Fruit fly (Drosophila melanogaster): ENCODE measurements around the gene Cdc6.
A peak's percentile ranks its signal among the peaks of the same experiment; 100 is the strongest.

Gene Cdc6

dm6 chr3L:8619588-8619987, 14.3 kb downstream of the Cdc6 start, which contains the start of gene S-Lap2:
Gene S-Lap2 (plus strand): TSS chr3L:8619888.
- TF ChIP-seq toe (GFP tag; optimal IDR thresholded peaks at IDR 0.05): no peak
- no peak for TF ChIP-seq Mnt (GFP tag; optimal IDR thresholded peaks at IDR 0.05)
- TF ChIP-seq CG1620 (GFP tag; optimal IDR thresholded peaks at IDR 0.05): no peak
- TF ChIP-seq CG7045 (GFP tag; optimal IDR thresholded peaks at IDR 0.05): no peak
- TF ChIP-seq kay (GFP tag; ENCODE audit: borderline replicate concordance): no peak
- no peak for TF ChIP-seq cic (GFP tag; optimal IDR thresholded peaks at IDR 0.05)
- TF ChIP-seq CG12768 (GFP tag; optimal IDR thresholded peaks at IDR 0.05): no peak
- TF ChIP-seq Crg-1 (GFP tag; optimal IDR thresholded peaks at IDR 0.05): no peak
- TF ChIP-seq CG7101 (tag; optimal IDR thresholded peaks at IDR 0.05): no peak
- no peak for TF ChIP-seq bab1 (GFP tag; optimal IDR thresholded peaks at IDR 0.05)
- TF ChIP-seq Clk (GFP tag; optimal IDR thresholded peaks at IDR 0.05): no peak
- TF ChIP-seq CG33017 (tag; optimal IDR thresholded peaks at IDR 0.05): no peak
- no peak for TF ChIP-seq ovo (GFP tag; optimal IDR thresholded peaks at IDR 0.05)
- no peak for TF ChIP-seq cnc (optimal IDR thresholded peaks at IDR 0.05)
- no peak for TF ChIP-seq CG5204 (GFP tag; optimal IDR thresholded peaks at IDR 0.05)
- TF ChIP-seq tj (GFP tag; optimal IDR thresholded peaks at IDR 0.05): no peak
- no peak for TF ChIP-seq Hr96 (GFP tag; optimal IDR thresholded peaks at IDR 0.05)
- no peak for TF ChIP-seq CG11617 (GFP tag; optimal IDR thresholded peaks at IDR 0.05)
- no peak for TF ChIP-seq CG14711 (tag; optimal IDR thresholded peaks at IDR 0.05)

dm6 chr3L:8616935-8617334, 16.9 kb downstream of the Cdc6 start, which contains the start of gene S-Lap1:
Gene S-Lap1 (plus strand): TSS chr3L:8617235.
- TF ChIP-seq CG33017 (tag; optimal IDR thresholded peaks at IDR 0.05) (no peak), Hr96 (GFP tag; optimal IDR thresholded peaks at IDR 0.05) (no peak), cnc (optimal IDR thresholded peaks at IDR 0.05) (no peak), CG5204 (GFP tag; optimal IDR thresholded peaks at IDR 0.05) (no peak), CG7101 (tag; optimal IDR thresholded peaks at IDR 0.05) (no peak), Clk (GFP tag; optimal IDR thresholded peaks at IDR 0.05) (no peak)

dm6 chr3L:8607449-8607848, 26.4 kb downstream of the Cdc6 start:
- TF ChIP-seq CG33017 (tag; optimal IDR thresholded peaks at IDR 0.05) (no peak), toe (GFP tag; optimal IDR thresholded peaks at IDR 0.05) (peak; percentile 2), CG5204 (GFP tag; optimal IDR thresholded peaks at IDR 0.05) (peak; percentile 17), CG7045 (GFP tag; optimal IDR thresholded peaks at IDR 0.05) (peak; percentile 29)

- TF ChIP-seq CG11617 (GFP tag; optimal IDR thresholded peaks at IDR 0.05) (no peak), CG14711 (tag; optimal IDR thresholded peaks at IDR 0.05) (peak; percentile 81), CG5204 (GFP tag; optimal IDR thresholded peaks at IDR 0.05) (peak; percentile 45), bab1 (GFP tag; optimal IDR thresholded peaks at IDR 0.05) (no peak), CG33017 (tag; optimal IDR thresholded peaks at IDR 0.05) (peak; percentile 9), cic (GFP tag; optimal IDR thresholded peaks at IDR 0.05) (no peak), pad (GFP tag; optimal IDR thresholded peaks at IDR 0.05) (no peak), ovo (GFP tag; optimal IDR thresholded peaks at IDR 0.05) (no peak), CG12768 (GFP tag; optimal IDR thresholded peaks at IDR 0.05) (no peak), toe (GFP tag; optimal IDR thresholded peaks at IDR 0.05) (peak; percentile 12), CG1620 (GFP tag; optimal IDR thresholded peaks at IDR 0.05) (no peak), kay (GFP tag; ENCODE audit: borderline replicate concordance) (no peak), Crg-1 (GFP tag; optimal IDR thresholded peaks at IDR 0.05) (no peak), Hr96 (GFP tag; optimal IDR thresholded peaks at IDR 0.05) (peak; percentile 7), CG7101 (tag; optimal IDR thresholded peaks at IDR 0.05) (peak; percentile 5), CG7045 (GFP tag; optimal IDR thresholded peaks at IDR 0.05) (peak; percentile 49), Clk (GFP tag; optimal IDR thresholded peaks at IDR 0.05) (no peak), tj (GFP tag; optimal IDR thresholded peaks at IDR 0.05) (no peak), Mnt (GFP tag; optimal IDR thresholded peaks at IDR 0.05) (peak; percentile 31), cnc (optimal IDR thresholded peaks at IDR 0.05) (no peak)
Observed at dm6 chr3L:8603880-8604692, 29.8 kb downstream of the Cdc6 start, which contains the start of the genes CG5989 and CG6282. Gene CG5989 (minus strand): TSS chr3L:8604149. Gene CG6282 (plus strand): TSS chr3L:8604657.

- TF ChIP-seq CG11617 (GFP tag; optimal IDR thresholded peaks at IDR 0.05) (peak; percentile 96), CG7101 (tag; optimal IDR thresholded peaks at IDR 0.05) (peak; percentile 98), CG33017 (tag; optimal IDR thresholded peaks at IDR 0.05) (peak; percentile 91), bab1 (GFP tag; optimal IDR thresholded peaks at IDR 0.05) (peak; percentile 93), CG1620 (GFP tag; optimal IDR thresholded peaks at IDR 0.05) (peak; percentile 97), CG7045 (GFP tag; optimal IDR thresholded peaks at IDR 0.05) (peak; percentile 95), pad (GFP tag; optimal IDR thresholded peaks at IDR 0.05) (peak; percentile 91), CG14711 (tag; optimal IDR thresholded peaks at IDR 0.05) (peak; percentile 88), Hr96 (GFP tag; optimal IDR thresholded peaks at IDR 0.05) (peak; percentile 97), Clk (GFP tag; optimal IDR thresholded peaks at IDR 0.05) (peak; percentile 95), toe (GFP tag; optimal IDR thresholded peaks at IDR 0.05) (peak; percentile 91), CG12768 (GFP tag; optimal IDR thresholded peaks at IDR 0.05) (peak; percentile 95), ovo (GFP tag; optimal IDR thresholded peaks at IDR 0.05) (peak; percentile 95), cic (GFP tag; optimal IDR thresholded peaks at IDR 0.05) (peak; percentile 90), cnc (optimal IDR thresholded peaks at IDR 0.05) (no peak), Mnt (GFP tag; optimal IDR thresholded peaks at IDR 0.05) (peak; percentile 98), kay (GFP tag; ENCODE audit: borderline replicate concordance) (no peak), CG5204 (GFP tag; optimal IDR thresholded peaks at IDR 0.05) (peak; percentile 92), Crg-1 (GFP tag; optimal IDR thresholded peaks at IDR 0.05) (peak; percentile 97), tj (GFP tag; optimal IDR thresholded peaks at IDR 0.05) (peak; percentile 75)
Observed at dm6 chr3L:8600752-8601433, 33.0 kb downstream of the Cdc6 start, which contains the start of the genes Nelf-E and RpL14. Gene Nelf-E (minus strand): TSS chr3L:8600879. Gene RpL14 (plus strand): TSS chr3L:8601006.
